Worm (Caenorhabditis elegans) whole organism, L3 larva: ENCODE measurements around the gene ZK1290.13.

Experiments
- ZK546.5 ChIP-seq: sonication (generic microtip); optimal IDR thresholded peaks from 2 replicates; lab custom pipeline; 2017; ENCODE audit warnings: missing biosample characterization, missing genetic modification characterization
- ama-1 ChIP-seq: fragments of 150-350 bp; optimal IDR thresholded peaks from 2 replicates; lab custom pipeline; 2018
- ceh-16 ChIP-seq: sonication (generic microtip); optimal IDR thresholded peaks from 2 replicates; lab custom pipeline; 2017; ENCODE audit warnings: missing biosample characterization, missing genetic modification characterization
- ceh-28 ChIP-seq: fragments of 150-350 bp; optimal IDR thresholded peaks from 2 replicates; lab custom pipeline; 2014; ENCODE audit warnings: missing biosample characterization, missing genetic modification reagents, missing genetic modification characterization
- daf-12 ChIP-seq: fragments of 150-350 bp; optimal IDR thresholded peaks from 2 replicates; lab custom pipeline; 2014; ENCODE audit warnings: missing biosample characterization, missing genetic modification reagents, missing genetic modification characterization
- egl-27 ChIP-seq: sonication (generic microtip); optimal IDR thresholded peaks from 4 replicates; lab custom pipeline; 2017; ENCODE audit warnings: missing biosample characterization, missing genetic modification reagents, missing genetic modification characterization
- egl-5 ChIP-seq: fragments of 150-350 bp; optimal IDR thresholded peaks from 2 replicates; lab custom pipeline; 2017; ENCODE audit warnings: missing biosample characterization, missing genetic modification reagents, missing genetic modification characterization, inconsistent platforms
- elt-1 ChIP-seq: fragments of 150-350 bp; optimal IDR thresholded peaks from 2 replicates; lab custom pipeline; 2014; ENCODE audit warnings: missing biosample characterization, missing genetic modification characterization
- elt-2 ChIP-seq: sonication (generic microtip); optimal IDR thresholded peaks from 2 replicates; lab custom pipeline; 2016; ENCODE audit warnings: missing genetic modification reagents, mild to moderate bottlenecking, missing genetic modification characterization, missing compliant biosample characterization
- elt-3 ChIP-seq, 3 experiments: fragments of 150-350 bp in 1 of 3; sonication (generic microtip) in 2 of 3; optimal IDR thresholded peaks; 2 replicates in 2 of 3; 4 replicates in 1 of 3; lab custom pipeline; 2014 to 2017; ENCODE audit warnings: missing biosample characterization in 3 of 3, missing genetic modification characterization in 3 of 3
- eor-1 ChIP-seq, 2 experiments: fragments of 150-350 bp; optimal IDR thresholded peaks; 2 replicates each; lab custom pipeline; 2014 to 2018; ENCODE audit warnings: missing biosample characterization in 2 of 2, missing genetic modification characterization in 2 of 2
- fkh-2 ChIP-seq: fragments of 150-350 bp; optimal IDR thresholded peaks from 2 replicates; lab custom pipeline; 2014; ENCODE audit warnings: missing biosample characterization, missing genetic modification reagents, missing genetic modification characterization
- fos-1 ChIP-seq: fragments of 150-350 bp; optimal IDR thresholded peaks from 2 replicates; lab custom pipeline; 2014; ENCODE audit warnings: missing biosample characterization, missing genetic modification characterization
- hmg-11 ChIP-seq: sonication (generic microtip); optimal IDR thresholded peaks from 2 replicates; lab custom pipeline; 2016; ENCODE audit warnings: missing genetic modification characterization, missing compliant biosample characterization
- lin-15B ChIP-seq: fragments of 150-350 bp; optimal IDR thresholded peaks from 2 replicates; lab custom pipeline; 2014; ENCODE audit warnings: missing biosample characterization, missing genetic modification characterization
- lin-39 ChIP-seq: fragments of 150-350 bp; optimal IDR thresholded peaks from 2 replicates; lab custom pipeline; 2018; ENCODE audit warnings: missing biosample characterization, missing genetic modification reagents, missing genetic modification characterization
- lsy-12 ChIP-seq: sonication (generic microtip); optimal IDR thresholded peaks from 2 replicates; lab custom pipeline; 2016; ENCODE audit warnings: mild to moderate bottlenecking, missing genetic modification characterization, missing compliant biosample characterization
- mdl-1 ChIP-seq: fragments of 150-350 bp; optimal IDR thresholded peaks from 2 replicates; lab custom pipeline; 2014; ENCODE audit warnings: missing biosample characterization, missing genetic modification characterization
- mml-1 ChIP-seq: fragments of 150-350 bp; sonication (generic microtip); optimal IDR thresholded peaks from 3 replicates; lab custom pipeline; 2014; ENCODE audit warnings: missing biosample characterization, missing genetic modification characterization
- nfya-1 ChIP-seq: sonication (generic microtip); optimal IDR thresholded peaks from 2 replicates; lab custom pipeline; 2017; ENCODE audit warnings: missing genetic modification characterization, mild to moderate bottlenecking, missing compliant biosample characterization, antibody characterized with exemption, moderate library complexity; ENCODE audit not compliant: insufficient read depth
- nhr-11 ChIP-seq: fragments of 150-350 bp; optimal IDR thresholded peaks from 2 replicates; lab custom pipeline; 2014; ENCODE audit warnings: missing biosample characterization, missing genetic modification characterization
- nhr-12 ChIP-seq: fragments of 150-350 bp; optimal IDR thresholded peaks from 2 replicates; lab custom pipeline; 2014; ENCODE audit warnings: missing biosample characterization, missing genetic modification characterization
- nhr-23 ChIP-seq: fragments of 150-350 bp; optimal IDR thresholded peaks from 2 replicates; lab custom pipeline; 2014; ENCODE audit warnings: missing biosample characterization, missing genetic modification reagents, missing genetic modification characterization
- nhr-237 ChIP-seq: fragments of 150-350 bp; optimal IDR thresholded peaks from 2 replicates; lab custom pipeline; 2014; ENCODE audit warnings: missing biosample characterization, missing genetic modification characterization
- nhr-28 ChIP-seq: fragments of 150-350 bp; optimal IDR thresholded peaks from 2 replicates; lab custom pipeline; 2014; ENCODE audit warnings: missing biosample characterization, missing genetic modification characterization
- nhr-67 ChIP-seq: fragments of 150-350 bp; optimal IDR thresholded peaks from 2 replicates; lab custom pipeline; 2014; ENCODE audit warnings: missing biosample characterization, missing genetic modification characterization
- nhr-76 ChIP-seq: fragments of 150-350 bp; sonication (generic microtip); optimal IDR thresholded peaks from 5 replicates; lab custom pipeline; 2014; ENCODE audit warnings: missing biosample characterization, missing genetic modification characterization
- nhr-77 ChIP-seq: fragments of 150-350 bp; optimal IDR thresholded peaks from 2 replicates; lab custom pipeline; 2014; ENCODE audit warnings: missing biosample characterization, missing genetic modification characterization
- pha-4 ChIP-seq: fragments of 150-350 bp; optimal IDR thresholded peaks from 2 replicates; lab custom pipeline; 2014; ENCODE audit warnings: missing biosample characterization, missing genetic modification reagents, missing genetic modification characterization
- pqm-1 ChIP-seq: fragments of 150-350 bp; optimal IDR thresholded peaks from 2 replicates; lab custom pipeline; 2017; ENCODE audit warnings: missing biosample characterization, missing genetic modification characterization, inconsistent platforms
- snpc-4 ChIP-seq: fragments of 150-350 bp; optimal IDR thresholded peaks from 2 replicates; lab custom pipeline; 2014; ENCODE audit warnings: missing biosample characterization, missing genetic modification characterization
- tbx-2 ChIP-seq: sonication (generic microtip); optimal IDR thresholded peaks from 2 replicates; lab custom pipeline; 2016; ENCODE audit warnings: mild to moderate bottlenecking, missing genetic modification characterization, missing compliant biosample characterization
- unc-39 ChIP-seq: sonication (generic microtip); optimal IDR thresholded peaks from 4 replicates; lab custom pipeline; 2017; ENCODE audit warnings: missing biosample characterization, missing genetic modification characterization
- unc-62 ChIP-seq: fragments of 150-350 bp; sonication (generic microtip); optimal IDR thresholded peaks from 4 replicates; lab custom pipeline; 2014; ENCODE audit warnings: missing biosample characterization, missing genetic modification reagents, missing genetic modification characterization
- ztf-11 ChIP-seq: fragments of 150-350 bp; optimal IDR thresholded peaks from 2 replicates; lab custom pipeline; 2014; ENCODE audit warnings: missing biosample characterization, missing genetic modification characterization
- ztf-4 ChIP-seq: fragments of 150-350 bp; optimal IDR thresholded peaks from 2 replicates; lab custom pipeline; 2014; ENCODE audit warnings: missing biosample characterization, missing genetic modification characterization

ZK1290.13 gene

ce11 chrII:7545364-7545763 lies 10.6 kb downstream of the ZK1290.13 start (continued):
- no peak for TF ChIP-seq nhr-77
- no peak for TF ChIP-seq unc-62 (GFP tag; lab: Kevin White, UChicago)
- no peak for TF ChIP-seq fos-1 (tag; lab: Kevin White, UChicago)
- TF ChIP-seq nhr-237: no peak
- no peak for TF ChIP-seq eor-1 (tag; optimal IDR thresholded peaks at IDR 0.05; lab: Kevin White, UChicago)
- no peak for TF ChIP-seq mdl-1 (tag; lab: Kevin White, UChicago)
- TF ChIP-seq nhr-12 (tag; lab: Kevin White, UChicago): no peak
- TF ChIP-seq egl-5 (tag; lab: Kevin White, UChicago): no peak
- TF ChIP-seq lsy-12 (tag; lab: Kevin White, UChicago): no peak
- peak; percentile 6 for TF ChIP-seq ceh-28
- peak; percentile 24 for TF ChIP-seq nfya-1 (tag; lab: Kevin White, UChicago)

DNA sequence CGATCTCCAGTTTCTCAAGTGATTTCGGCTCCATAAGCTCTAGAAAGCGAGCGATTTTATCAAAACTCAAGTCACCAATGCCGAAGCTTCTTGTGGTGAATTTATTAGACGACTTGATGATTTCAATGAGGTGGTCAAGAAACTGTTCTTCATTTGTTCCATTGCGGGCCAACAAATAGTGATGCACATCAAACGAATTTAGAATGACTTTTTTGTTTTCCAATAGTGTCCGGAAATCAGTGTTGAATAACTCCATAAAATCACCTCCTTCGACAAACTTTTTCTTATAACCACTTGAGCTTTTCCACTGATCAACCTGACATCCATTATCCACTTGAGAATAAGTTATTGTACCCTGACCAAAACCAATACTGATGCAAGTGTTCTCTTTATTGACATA lies 12.5 kb downstream of the ZK1290.13 start:
- TF ChIP-seq ceh-16 (tag; lab: Kevin White, UChicago): no peak
- TF ChIP-seq nhr-67 (tag; lab: Kevin White, UChicago): no peak
- no peak for TF ChIP-seq snpc-4 (tag; lab: Kevin White, UChicago)
- TF ChIP-seq lsy-12 (tag; lab: Kevin White, UChicago): no peak
- no peak for TF ChIP-seq ztf-4
- no peak for TF ChIP-seq hmg-11 (tag; lab: Kevin White, UChicago)
- no peak for TF ChIP-seq ztf-11 (tag; lab: Kevin White, UChicago)
- no peak for TF ChIP-seq tbx-2 (tag; lab: Kevin White, UChicago)
- TF ChIP-seq pha-4: no peak

DNA sequence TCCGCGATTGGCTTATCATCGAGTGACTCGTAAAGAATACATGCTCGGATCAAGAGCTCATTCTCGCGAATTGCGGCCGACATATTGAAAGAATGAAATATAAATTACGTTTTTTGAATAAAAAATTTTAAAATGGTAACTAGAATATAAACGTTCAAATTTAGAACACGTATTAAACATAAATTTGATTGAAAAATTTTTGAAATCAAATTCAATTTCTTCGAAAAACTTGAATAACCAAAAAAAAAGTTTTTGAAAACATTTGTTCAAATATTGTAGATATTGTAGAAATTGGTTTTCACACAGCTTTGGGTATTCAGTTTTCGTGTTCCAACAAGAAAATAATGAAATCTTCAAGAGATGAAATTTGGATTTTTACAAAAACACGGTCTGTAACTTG lies 13.2 kb downstream of the ZK1290.13 start, which contains the start of gene fbxa-224:
TSS of gene fbxa-224 (minus strand) at position 101 of the 400 bp plus-strand sequence.
- TF ChIP-seq fos-1 (tag; lab: Kevin White, UChicago) (no peak), elt-2 (no peak), daf-12 (tag; lab: Kevin White, UChicago) (no peak), fkh-2 (tag; lab: Kevin White, UChicago) (no peak), egl-27 (no peak), elt-3 (tag; optimal IDR thresholded peaks at IDR 0.05; lab: Kevin White, UChicago) (no peak), pqm-1 (tag; lab: Kevin White, UChicago) (no peak), unc-62 (GFP tag; lab: Kevin White, UChicago) (no peak), unc-39 (tag; lab: Kevin White, UChicago) (no peak), ama-1 (no peak), elt-1 (tag; lab: Kevin White, UChicago) (no peak), lin-39 (tag; lab: Kevin White, UChicago) (no peak), ceh-28 (no peak), ZK546.5 (tag; lab: Kevin White, UChicago) (no peak), nhr-23 (tag; lab: Kevin White, UChicago) (no peak)

DNA sequence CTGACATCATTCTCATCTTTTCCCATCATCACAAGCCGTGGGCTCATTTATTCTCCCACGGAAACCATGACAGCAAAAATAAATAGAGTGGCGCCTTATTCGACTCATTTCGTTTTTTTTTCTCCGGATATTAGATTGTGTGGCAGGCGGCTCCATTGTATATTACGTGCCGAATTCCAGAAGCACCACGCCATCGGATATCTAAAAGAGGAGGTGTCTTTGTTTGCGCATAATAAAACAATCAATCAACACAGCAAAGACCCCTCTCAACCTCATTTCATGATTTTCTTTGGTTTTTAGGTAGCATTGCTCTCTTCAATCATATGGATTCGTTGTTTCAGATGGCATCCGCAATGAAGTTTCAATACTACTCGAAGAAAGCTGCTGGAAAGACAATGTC lies 14.2 kb downstream of the ZK1290.13 start, which contains the start of gene tph-1:
TSS of gene tph-1 (plus strand) at position 301 of the 400 bp plus-strand sequence.
- TF ChIP-seq nhr-11 (tag; lab: Kevin White, UChicago) (no peak), pha-4 (no peak), elt-1 (tag; lab: Kevin White, UChicago) (no peak), nhr-28 (tag; lab: Kevin White, UChicago) (no peak), nhr-76 (no peak), eor-1 (tag; optimal IDR thresholded peaks at IDR 0.05; lab: Kevin White, UChicago) (no peak), mml-1 (tag; lab: Kevin White, UChicago) (no peak), nfya-1 (tag; lab: Kevin White, UChicago) (no peak), egl-27 (no peak), nhr-67 (tag; lab: Kevin White, UChicago) (no peak), ZK546.5 (tag; lab: Kevin White, UChicago) (no peak), lin-15B (no peak), nhr-237 (no peak), nhr-12 (tag; lab: Kevin White, UChicago) (no peak), unc-62 (GFP tag; lab: Kevin White, UChicago) (no peak), mdl-1 (tag; lab: Kevin White, UChicago) (no peak), egl-5 (tag; lab: Kevin White, UChicago) (no peak), ztf-4 (no peak), elt-3 (tag; optimal IDR thresholded peaks at IDR 0.05; lab: Kevin White, UChicago) (no peak)
